Fruit fly (Drosophila melanogaster): ENCODE measurements around the gene Pfdn4.

The Pfdn4 gene

dm6 chr3L:5329460-5329859, 38.3 kb downstream of the Pfdn4 start:
- no peak for TF ChIP-seq ovo (GFP tag; optimal IDR thresholded peaks at IDR 0.05)
- TF ChIP-seq CG7045 (GFP tag; optimal IDR thresholded peaks at IDR 0.05), result no peak
- no peak for TF ChIP-seq cic (GFP tag; optimal IDR thresholded peaks at IDR 0.05)
- no peak for TF ChIP-seq cnc (optimal IDR thresholded peaks at IDR 0.05)
- TF ChIP-seq CG33017 (tag; optimal IDR thresholded peaks at IDR 0.05), result no peak
- no peak for TF ChIP-seq CG7101 (tag; optimal IDR thresholded peaks at IDR 0.05)
- TF ChIP-seq Crg-1 (GFP tag; optimal IDR thresholded peaks at IDR 0.05), result no peak
- TF ChIP-seq tj (GFP tag; optimal IDR thresholded peaks at IDR 0.05), result no peak
- no peak for TF ChIP-seq CG11617 (GFP tag; optimal IDR thresholded peaks at IDR 0.05)
- no peak for TF ChIP-seq Mnt (GFP tag; optimal IDR thresholded peaks at IDR 0.05)
- no peak for TF ChIP-seq bab1 (GFP tag; optimal IDR thresholded peaks at IDR 0.05)
- no peak for TF ChIP-seq kay (GFP tag; ENCODE audit: borderline replicate concordance)
- TF ChIP-seq CG5204 (GFP tag; optimal IDR thresholded peaks at IDR 0.05), result no peak
- no peak for TF ChIP-seq pad (GFP tag; optimal IDR thresholded peaks at IDR 0.05)
- no peak for TF ChIP-seq CG12768 (GFP tag; optimal IDR thresholded peaks at IDR 0.05)
- TF ChIP-seq CG1620 (GFP tag; optimal IDR thresholded peaks at IDR 0.05), result no peak
- TF ChIP-seq Clk (GFP tag; optimal IDR thresholded peaks at IDR 0.05), result no peak

- no peak for TF ChIP-seq CG5204 (GFP tag; optimal IDR thresholded peaks at IDR 0.05)
- TF ChIP-seq CG11617 (GFP tag; optimal IDR thresholded peaks at IDR 0.05), result no peak
- TF ChIP-seq pad (GFP tag; optimal IDR thresholded peaks at IDR 0.05), result no peak
These were observed 40.0 kb downstream of the Pfdn4 start for dm6 chr3L:5327821-5328220.

All from whole organism, adult.